Worm (Caenorhabditis elegans): ENCODE data around the gene F22H10.6.

Gene F22H10.6

DNA sequence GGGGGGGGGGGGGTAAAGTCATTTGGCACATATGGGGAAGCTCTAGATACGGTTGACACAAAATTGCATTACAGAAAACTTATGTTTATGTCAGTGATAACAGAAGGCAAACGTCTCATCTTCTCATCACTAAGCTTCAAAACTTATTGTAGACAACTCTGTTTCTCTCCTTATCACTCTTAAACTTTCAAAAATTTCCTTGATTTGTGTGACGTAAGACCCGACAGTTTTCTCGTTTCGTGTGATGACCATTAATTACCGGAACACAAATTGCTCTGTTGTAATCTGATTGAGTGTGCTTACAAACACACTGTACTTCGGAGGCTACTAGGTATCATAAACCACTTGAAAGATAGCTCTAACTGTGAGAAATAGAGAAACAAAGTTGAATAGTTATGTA, 46.2 kb downstream of the F22H10.6 start:
- TF ChIP-seq zip-8 (tag; optimal IDR thresholded peaks at IDR 0.05) (no peak), ceh-83 (GFP tag; optimal IDR thresholded peaks at IDR 0.05) (no peak), mab-5 (tag; optimal IDR thresholded peaks at IDR 0.05) (no peak), M03D4.4 (tag; optimal IDR thresholded peaks at IDR 0.05) (no peak), unc-120 (tag; optimal IDR thresholded peaks at IDR 0.05; ENCODE audit: poor library complexity, severe bottlenecking) (no peak), sptf-1 (tag; optimal IDR thresholded peaks at IDR 0.05) (no peak), nhr-2 (tag; optimal IDR thresholded peaks at IDR 0.05) (no peak), lin-13 (tag; optimal IDR thresholded peaks at IDR 0.05) (no peak), tbx-8 (GFP tag; optimal IDR thresholded peaks at IDR 0.05) (no peak), lsy-2 (tag; optimal IDR thresholded peaks at IDR 0.05) (no peak), unc-39 (tag; optimal IDR thresholded peaks at IDR 0.05) (no peak), mep-1 (tag; optimal IDR thresholded peaks at IDR 0.05) (no peak)

DNA sequence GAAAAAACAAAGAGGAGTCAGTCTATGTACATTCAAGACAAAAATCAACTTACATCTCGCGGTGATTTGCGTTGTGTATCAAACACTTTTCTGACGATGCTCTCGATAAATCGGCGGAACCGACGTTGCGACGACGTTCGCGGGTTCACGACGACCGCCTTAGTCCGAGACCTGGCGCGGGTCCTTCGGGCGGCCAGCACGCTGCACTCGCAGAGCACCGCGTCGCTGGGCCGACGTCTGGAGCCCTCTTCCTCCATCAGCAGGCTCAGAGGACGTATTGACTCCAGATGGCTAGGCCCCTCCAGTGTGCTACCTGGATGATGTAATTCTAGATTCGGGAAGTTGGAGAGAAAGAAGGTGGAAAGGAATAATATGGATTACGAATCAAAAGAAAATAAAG, 47.9 kb downstream of the F22H10.6 start:
- TF ChIP-seq ham-2 (GFP tag; optimal IDR thresholded peaks at IDR 0.05) (no peak), M03D4.4 (tag; optimal IDR thresholded peaks at IDR 0.05) (no peak), snpc-4 (tag; optimal IDR thresholded peaks at IDR 0.05) (no peak)

DNA sequence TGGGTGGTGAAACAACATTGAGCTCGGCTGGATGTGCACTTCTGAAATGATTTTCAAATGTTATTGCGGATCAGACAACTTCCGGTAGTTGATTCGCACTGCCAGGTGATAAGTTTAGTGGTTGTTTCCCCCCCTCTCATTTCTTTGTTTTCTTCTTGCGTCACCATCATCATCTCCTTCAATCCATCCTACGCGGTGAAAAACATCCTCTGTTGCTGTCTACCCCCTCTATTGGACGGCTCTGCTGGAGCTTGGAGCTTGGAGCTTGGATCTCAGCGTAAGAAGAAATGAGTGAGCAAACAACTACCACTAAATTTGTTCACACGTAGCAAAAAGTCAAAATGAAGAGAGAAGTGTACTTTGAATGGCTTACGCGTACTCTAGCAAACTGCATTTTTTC, 49.5 kb downstream of the F22H10.6 start:
- TF ChIP-seq hlh-1 (tag; optimal IDR thresholded peaks at IDR 0.05) (no peak), lsy-2 (tag; optimal IDR thresholded peaks at IDR 0.05) (no peak), nhr-76 (tag; optimal IDR thresholded peaks at IDR 0.05) (no peak), unc-39 (tag; optimal IDR thresholded peaks at IDR 0.05) (no peak), blmp-1 (tag; optimal IDR thresholded peaks at IDR 0.05) (no peak), tbx-8 (GFP tag; optimal IDR thresholded peaks at IDR 0.05) (no peak), unc-120 (tag; optimal IDR thresholded peaks at IDR 0.05; ENCODE audit: poor library complexity, severe bottlenecking) (no peak), ces-1 (GFP tag; optimal IDR thresholded peaks at IDR 0.05) (no peak), drap-1 (GFP tag; optimal IDR thresholded peaks at IDR 0.05) (no peak), lin-13 (tag; optimal IDR thresholded peaks at IDR 0.05) (no peak), mep-1 (tag; optimal IDR thresholded peaks at IDR 0.05) (no peak), M03D4.4 (tag; optimal IDR thresholded peaks at IDR 0.05) (no peak), sem-2 (GFP tag; optimal IDR thresholded peaks at IDR 0.05) (no peak), elt-1 (tag; optimal IDR thresholded peaks at IDR 0.05; ENCODE audit: borderline replicate concordance, insufficient read depth) (no peak), snpc-4 (tag; optimal IDR thresholded peaks at IDR 0.05) (no peak)
